Fruit fly (Drosophila melanogaster): ENCODE results near the gene CG42795.
A peak's percentile ranks its signal among the peaks of the same experiment; 100 is the strongest.

Gene CG42795

dm6 chr3R:10212799-10213198, 12.7 kb upstream of the CG42795 start, which contains the start of gene Timp:
Timp (minus strand) TSS chr3R:10213007.
- TF ChIP-seq ovo (GFP tag; optimal IDR thresholded peaks at IDR 0.05), result no peak
- no peak for TF ChIP-seq Clk (GFP tag; optimal IDR thresholded peaks at IDR 0.05)
- TF ChIP-seq cic (GFP tag; optimal IDR thresholded peaks at IDR 0.05), result peak; percentile 32
- TF ChIP-seq toe (GFP tag; optimal IDR thresholded peaks at IDR 0.05), result no peak
- TF ChIP-seq CG7045 (GFP tag; optimal IDR thresholded peaks at IDR 0.05), result no peak
- TF ChIP-seq CG5204 (GFP tag; optimal IDR thresholded peaks at IDR 0.05), result no peak
- peak; percentile 20 for TF ChIP-seq Hr96 (GFP tag; optimal IDR thresholded peaks at IDR 0.05)
- peak; percentile 54 for TF ChIP-seq CG12768 (GFP tag; optimal IDR thresholded peaks at IDR 0.05)
- TF ChIP-seq tj (GFP tag; optimal IDR thresholded peaks at IDR 0.05), result peak; percentile 97
- TF ChIP-seq CG7101 (tag; optimal IDR thresholded peaks at IDR 0.05), result no peak
- peak; percentile 21 for TF ChIP-seq Mnt (GFP tag; optimal IDR thresholded peaks at IDR 0.05)
- peak; percentile 30 for TF ChIP-seq bab1 (GFP tag; optimal IDR thresholded peaks at IDR 0.05)

dm6 chr3R:10213430-10213829, 12.1 kb upstream of the CG42795 start:
- TF ChIP-seq CG7045 (GFP tag; optimal IDR thresholded peaks at IDR 0.05) (peak; percentile 90), Mnt (GFP tag; optimal IDR thresholded peaks at IDR 0.05) (no peak), CG11617 (GFP tag; optimal IDR thresholded peaks at IDR 0.05) (peak; percentile 57), CG14711 (tag; optimal IDR thresholded peaks at IDR 0.05) (peak; percentile 72), kay (GFP tag; ENCODE audit: borderline replicate concordance) (peak; percentile 59), CG12768 (GFP tag; optimal IDR thresholded peaks at IDR 0.05) (peak; percentile 87), toe (GFP tag; optimal IDR thresholded peaks at IDR 0.05) (peak; percentile 30), CG33017 (tag; optimal IDR thresholded peaks at IDR 0.05) (peak; percentile 89), Clk (GFP tag; optimal IDR thresholded peaks at IDR 0.05) (peak; percentile 62), ovo (GFP tag; optimal IDR thresholded peaks at IDR 0.05) (no peak), CG7101 (tag; optimal IDR thresholded peaks at IDR 0.05) (peak; percentile 78), CG5204 (GFP tag; optimal IDR thresholded peaks at IDR 0.05) (peak; percentile 15), tj (GFP tag; optimal IDR thresholded peaks at IDR 0.05) (peak; percentile 28), cic (GFP tag; optimal IDR thresholded peaks at IDR 0.05) (peak; percentile 20), Crg-1 (GFP tag; optimal IDR thresholded peaks at IDR 0.05) (peak; percentile 19), CG1620 (GFP tag; optimal IDR thresholded peaks at IDR 0.05) (no peak), Hr96 (GFP tag; optimal IDR thresholded peaks at IDR 0.05) (no peak), bab1 (GFP tag; optimal IDR thresholded peaks at IDR 0.05) (peak; percentile 72), pad (GFP tag; optimal IDR thresholded peaks at IDR 0.05) (peak; percentile 29), cnc (optimal IDR thresholded peaks at IDR 0.05) (no peak)

- TF ChIP-seq kay (GFP tag; ENCODE audit: borderline replicate concordance), result no peak
Observed at dm6 chr3R:10217998-10218397, 7.5 kb upstream of the CG42795 start.

- TF ChIP-seq cic (GFP tag; optimal IDR thresholded peaks at IDR 0.05) (no peak), CG11617 (GFP tag; optimal IDR thresholded peaks at IDR 0.05) (no peak), CG33017 (tag; optimal IDR thresholded peaks at IDR 0.05) (no peak), CG1620 (GFP tag; optimal IDR thresholded peaks at IDR 0.05) (no peak), CG7045 (GFP tag; optimal IDR thresholded peaks at IDR 0.05) (no peak), Mnt (GFP tag; optimal IDR thresholded peaks at IDR 0.05) (no peak)
Observed at dm6 chr3R:10222416-10222815, 3.1 kb upstream of the CG42795 start, which contains the start of gene CG12420. CG12420 (plus strand) TSS chr3R:10222698.

dm6 chr3R:10224594-10224993, 896 bp upstream of the CG42795 start, which contains the start of the genes CG12817 and CG34107:
CG12817 (minus strand) TSS chr3R:10224725.
CG34107 (plus strand) TSS chr3R:10224909.
- TF ChIP-seq toe (GFP tag; optimal IDR thresholded peaks at IDR 0.05) (no peak), CG1620 (GFP tag; optimal IDR thresholded peaks at IDR 0.05) (no peak), CG11617 (GFP tag; optimal IDR thresholded peaks at IDR 0.05) (no peak), CG14711 (tag; optimal IDR thresholded peaks at IDR 0.05) (no peak), CG5204 (GFP tag; optimal IDR thresholded peaks at IDR 0.05) (no peak), pad (GFP tag; optimal IDR thresholded peaks at IDR 0.05) (no peak), cnc (optimal IDR thresholded peaks at IDR 0.05) (no peak), CG33017 (tag; optimal IDR thresholded peaks at IDR 0.05) (no peak), CG7101 (tag; optimal IDR thresholded peaks at IDR 0.05) (no peak), kay (GFP tag; ENCODE audit: borderline replicate concordance) (no peak), Hr96 (GFP tag; optimal IDR thresholded peaks at IDR 0.05) (no peak), Clk (GFP tag; optimal IDR thresholded peaks at IDR 0.05) (no peak), Mnt (GFP tag; optimal IDR thresholded peaks at IDR 0.05) (no peak), cic (GFP tag; optimal IDR thresholded peaks at IDR 0.05) (no peak), CG12768 (GFP tag; optimal IDR thresholded peaks at IDR 0.05) (no peak)

- no peak for TF ChIP-seq toe (GFP tag; optimal IDR thresholded peaks at IDR 0.05)
- TF ChIP-seq Hr96 (GFP tag; optimal IDR thresholded peaks at IDR 0.05), result no peak
- TF ChIP-seq kay (GFP tag; ENCODE audit: borderline replicate concordance), result no peak
Observed at dm6 chr3R:10226132-10227023, 888 bp downstream of the CG42795 start.

dm6 chr3R:10227990-10228389, 2.5 kb downstream of the CG42795 start:
- TF ChIP-seq CG12768 (GFP tag; optimal IDR thresholded peaks at IDR 0.05) (peak; percentile 8), Crg-1 (GFP tag; optimal IDR thresholded peaks at IDR 0.05) (no peak), CG7045 (GFP tag; optimal IDR thresholded peaks at IDR 0.05) (peak; percentile 27), CG5204 (GFP tag; optimal IDR thresholded peaks at IDR 0.05) (peak; percentile 15)
